Worm (Caenorhabditis elegans) whole organism, L3 larva: ENCODE results near the gene bir-1.

Experiments used
- R02D3.7 ChIP-seq: fragments of 150-350 bp; optimal IDR thresholded peaks from 2 replicates; lab custom pipeline; 2014; ENCODE audit warnings: missing biosample characterization, missing genetic modification characterization
- ZK546.5 ChIP-seq: sonication (generic microtip); optimal IDR thresholded peaks from 2 replicates; lab custom pipeline; 2017; ENCODE audit warnings: missing biosample characterization, missing genetic modification characterization
- aly-2 ChIP-seq: fragments of 150-350 bp; optimal IDR thresholded peaks from 2 replicates; lab custom pipeline; 2014; ENCODE audit warnings: missing biosample characterization, missing genetic modification characterization
- ama-1 ChIP-seq: fragments of 150-350 bp; optimal IDR thresholded peaks from 2 replicates; lab custom pipeline; 2018
- ceh-28 ChIP-seq: fragments of 150-350 bp; optimal IDR thresholded peaks from 2 replicates; lab custom pipeline; 2014; ENCODE audit warnings: missing biosample characterization, missing genetic modification reagents, missing genetic modification characterization
- ceh-82 ChIP-seq: fragments of 150-350 bp; optimal IDR thresholded peaks from 2 replicates; lab custom pipeline; 2014; ENCODE audit warnings: missing biosample characterization, missing genetic modification characterization
- egl-27 ChIP-seq: sonication (generic microtip); optimal IDR thresholded peaks from 4 replicates; lab custom pipeline; 2017; ENCODE audit warnings: missing biosample characterization, missing genetic modification reagents, missing genetic modification characterization
- egl-5 ChIP-seq: fragments of 150-350 bp; optimal IDR thresholded peaks from 2 replicates; lab custom pipeline; 2017; ENCODE audit warnings: missing biosample characterization, missing genetic modification reagents, missing genetic modification characterization, inconsistent platforms
- elt-1 ChIP-seq: fragments of 150-350 bp; optimal IDR thresholded peaks from 2 replicates; lab custom pipeline; 2014; ENCODE audit warnings: missing biosample characterization, missing genetic modification characterization
- elt-2 ChIP-seq: sonication (generic microtip); optimal IDR thresholded peaks from 2 replicates; lab custom pipeline; 2016; ENCODE audit warnings: missing genetic modification reagents, mild to moderate bottlenecking, missing genetic modification characterization, missing compliant biosample characterization
- elt-3 ChIP-seq, 3 experiments: fragments of 150-350 bp in 1 of 3; sonication (generic microtip) in 2 of 3; optimal IDR thresholded peaks; 2 replicates in 2 of 3; 4 replicates in 1 of 3; lab custom pipeline; 2014 to 2017; ENCODE audit warnings: missing biosample characterization in 3 of 3, missing genetic modification characterization in 3 of 3
- eor-1 ChIP-seq, 2 experiments: fragments of 150-350 bp; optimal IDR thresholded peaks; 2 replicates each; lab custom pipeline; 2014 to 2018; ENCODE audit warnings: missing biosample characterization in 2 of 2, missing genetic modification characterization in 2 of 2
- fkh-10 ChIP-seq: sonication (generic microtip); optimal IDR thresholded peaks from 2 replicates; lab custom pipeline; 2017; ENCODE audit warnings: missing biosample characterization, missing genetic modification reagents, missing genetic modification characterization
- fkh-2 ChIP-seq: fragments of 150-350 bp; optimal IDR thresholded peaks from 2 replicates; lab custom pipeline; 2014; ENCODE audit warnings: missing biosample characterization, missing genetic modification reagents, missing genetic modification characterization
- hmg-11 ChIP-seq: sonication (generic microtip); optimal IDR thresholded peaks from 2 replicates; lab custom pipeline; 2016; ENCODE audit warnings: missing genetic modification characterization, missing compliant biosample characterization
- jun-1 ChIP-seq: fragments of 150-350 bp; optimal IDR thresholded peaks from 2 replicates; lab custom pipeline; 2014; ENCODE audit warnings: missing biosample characterization, missing genetic modification reagents, missing genetic modification characterization
- lin-39 ChIP-seq: fragments of 150-350 bp; optimal IDR thresholded peaks from 2 replicates; lab custom pipeline; 2018; ENCODE audit warnings: missing biosample characterization, missing genetic modification reagents, missing genetic modification characterization
- lsy-12 ChIP-seq: sonication (generic microtip); optimal IDR thresholded peaks from 2 replicates; lab custom pipeline; 2016; ENCODE audit warnings: mild to moderate bottlenecking, missing genetic modification characterization, missing compliant biosample characterization
- mdl-1 ChIP-seq: fragments of 150-350 bp; optimal IDR thresholded peaks from 2 replicates; lab custom pipeline; 2014; ENCODE audit warnings: missing biosample characterization, missing genetic modification characterization
- mml-1 ChIP-seq: fragments of 150-350 bp; sonication (generic microtip); optimal IDR thresholded peaks from 3 replicates; lab custom pipeline; 2014; ENCODE audit warnings: missing biosample characterization, missing genetic modification characterization
- nfya-1 ChIP-seq: sonication (generic microtip); optimal IDR thresholded peaks from 2 replicates; lab custom pipeline; 2017; ENCODE audit warnings: missing genetic modification characterization, mild to moderate bottlenecking, missing compliant biosample characterization, antibody characterized with exemption, moderate library complexity; ENCODE audit not compliant: insufficient read depth
- nhr-11 ChIP-seq: fragments of 150-350 bp; optimal IDR thresholded peaks from 2 replicates; lab custom pipeline; 2014; ENCODE audit warnings: missing biosample characterization, missing genetic modification characterization
- nhr-237 ChIP-seq: fragments of 150-350 bp; optimal IDR thresholded peaks from 2 replicates; lab custom pipeline; 2014; ENCODE audit warnings: missing biosample characterization, missing genetic modification characterization
- nhr-25 ChIP-seq: sonication (generic microtip); optimal IDR thresholded peaks from 2 replicates; lab custom pipeline; 2017; ENCODE audit warnings: missing biosample characterization, missing genetic modification characterization
- nhr-28 ChIP-seq: fragments of 150-350 bp; optimal IDR thresholded peaks from 2 replicates; lab custom pipeline; 2014; ENCODE audit warnings: missing biosample characterization, missing genetic modification characterization
- nhr-43 ChIP-seq: sonication (generic microtip); optimal IDR thresholded peaks from 2 replicates; lab custom pipeline; 2016; ENCODE audit warnings: mild to moderate bottlenecking, missing genetic modification characterization, missing compliant biosample characterization; ENCODE audit not compliant: poor library complexity, severe bottlenecking
- nhr-67 ChIP-seq: fragments of 150-350 bp; optimal IDR thresholded peaks from 2 replicates; lab custom pipeline; 2014; ENCODE audit warnings: missing biosample characterization, missing genetic modification characterization
- nhr-77 ChIP-seq: fragments of 150-350 bp; optimal IDR thresholded peaks from 2 replicates; lab custom pipeline; 2014; ENCODE audit warnings: missing biosample characterization, missing genetic modification characterization
- pha-4 ChIP-seq: fragments of 150-350 bp; optimal IDR thresholded peaks from 2 replicates; lab custom pipeline; 2014; ENCODE audit warnings: missing biosample characterization, missing genetic modification reagents, missing genetic modification characterization
- pqm-1 ChIP-seq: fragments of 150-350 bp; optimal IDR thresholded peaks from 2 replicates; lab custom pipeline; 2017; ENCODE audit warnings: missing biosample characterization, missing genetic modification characterization, inconsistent platforms
- sea-2 ChIP-seq: fragments of 150-350 bp; sonication (generic microtip); optimal IDR thresholded peaks from 4 replicates; lab custom pipeline; 2014; ENCODE audit warnings: missing biosample characterization, missing genetic modification reagents, missing genetic modification characterization
- skn-1 ChIP-seq: fragments of 150-350 bp; optimal IDR thresholded peaks from 2 replicates; lab custom pipeline; 2014; ENCODE audit warnings: missing biosample characterization, missing genetic modification characterization
- snpc-4 ChIP-seq: fragments of 150-350 bp; optimal IDR thresholded peaks from 2 replicates; lab custom pipeline; 2014; ENCODE audit warnings: missing biosample characterization, missing genetic modification characterization
- tbx-2 ChIP-seq: sonication (generic microtip); optimal IDR thresholded peaks from 2 replicates; lab custom pipeline; 2016; ENCODE audit warnings: mild to moderate bottlenecking, missing genetic modification characterization, missing compliant biosample characterization
- unc-39 ChIP-seq: sonication (generic microtip); optimal IDR thresholded peaks from 4 replicates; lab custom pipeline; 2017; ENCODE audit warnings: missing biosample characterization, missing genetic modification characterization
- ztf-11 ChIP-seq: fragments of 150-350 bp; optimal IDR thresholded peaks from 2 replicates; lab custom pipeline; 2014; ENCODE audit warnings: missing biosample characterization, missing genetic modification characterization
- ztf-4 ChIP-seq: fragments of 150-350 bp; optimal IDR thresholded peaks from 2 replicates; lab custom pipeline; 2014; ENCODE audit warnings: missing biosample characterization, missing genetic modification characterization

The bir-1 gene

ce11 chrV:11616813-11617212 is 27.5 kb upstream of the bir-1 start:
- no peak for TF ChIP-seq sea-2 (GFP tag; lab: Kevin White, UChicago)
- TF ChIP-seq elt-3 (tag; optimal IDR thresholded peaks at IDR 0.05; lab: Kevin White, UChicago), result peak in 1 of 3 experiments; percentile 48
- TF ChIP-seq unc-39, result no peak
- no peak for TF ChIP-seq pqm-1 (tag; lab: Kevin White, UChicago)
- TF ChIP-seq jun-1, result no peak
- no peak for TF ChIP-seq hmg-11 (tag; lab: Kevin White, UChicago)
- no peak for TF ChIP-seq mml-1
- TF ChIP-seq nhr-77 (tag; lab: Kevin White, UChicago), result no peak
- TF ChIP-seq mdl-1, result no peak
- TF ChIP-seq nfya-1 (tag; lab: Kevin White, UChicago), result peak; percentile 30
- TF ChIP-seq nhr-28 (tag; lab: Kevin White, UChicago), result no peak
- no peak for TF ChIP-seq egl-27 (tag; lab: Kevin White, UChicago)
- no peak for TF ChIP-seq R02D3.7 (tag; lab: Kevin White, UChicago)
- no peak for TF ChIP-seq nhr-237 (tag; lab: Kevin White, UChicago)
- TF ChIP-seq nhr-25, result peak; percentile 84
- TF ChIP-seq egl-5 (tag; lab: Kevin White, UChicago), result no peak
- no peak for TF ChIP-seq skn-1 (tag; lab: Kevin White, UChicago)
- TF ChIP-seq ceh-28 (tag; lab: Kevin White, UChicago), result no peak
- no peak for TF ChIP-seq nhr-11 (tag; lab: Kevin White, UChicago)
- peak; percentile 30 for TF ChIP-seq nhr-43 (tag; lab: Kevin White, UChicago)
- no peak for TF ChIP-seq lin-39
- TF ChIP-seq ztf-11 (tag; lab: Kevin White, UChicago), result no peak
- no peak for TF ChIP-seq fkh-10 (GFP tag; lab: Kevin White, UChicago)
- TF ChIP-seq ama-1 (lab: Kevin White, UChicago), result peak; percentile 87
- no peak for TF ChIP-seq ztf-4
- no peak for TF ChIP-seq tbx-2 (tag; lab: Kevin White, UChicago)
- TF ChIP-seq aly-2 (tag; lab: Kevin White, UChicago), result no peak
- TF ChIP-seq, all 47 proteins: peak for 5

- no peak for TF ChIP-seq jun-1
- TF ChIP-seq snpc-4 (tag; lab: Kevin White, UChicago), result no peak
- no peak for TF ChIP-seq nhr-237 (tag; lab: Kevin White, UChicago)
- TF ChIP-seq ceh-82 (tag; lab: Kevin White, UChicago), result no peak
- no peak for TF ChIP-seq nhr-67 (tag; lab: Kevin White, UChicago)
- no peak for TF ChIP-seq aly-2 (tag; lab: Kevin White, UChicago)
- no peak for TF ChIP-seq tbx-2 (tag; lab: Kevin White, UChicago)
- TF ChIP-seq mml-1, result no peak
- no peak for TF ChIP-seq fkh-2
- TF ChIP-seq ZK546.5 (tag; lab: Kevin White, UChicago), result no peak
- TF ChIP-seq lsy-12, result no peak
- TF ChIP-seq pha-4 (tag; lab: Kevin White, UChicago), result no peak
- no peak for TF ChIP-seq elt-2 (tag; lab: Kevin White, UChicago)
- TF ChIP-seq ztf-11 (tag; lab: Kevin White, UChicago), result no peak
- no peak for TF ChIP-seq egl-5 (tag; lab: Kevin White, UChicago)
- TF ChIP-seq, all 47 proteins: peak for 0
Measured at ce11 chrV:11618173-11618572, 26.1 kb upstream of the bir-1 start, which contains the start of gene glb-15. glb-15 (minus strand) TSS chrV:11618273.

ce11 chrV:11620081-11620480 is 24.2 kb upstream of the bir-1 start:
- TF ChIP-seq egl-5 (tag; lab: Kevin White, UChicago), result peak; percentile 65
- peak; percentile 14 for TF ChIP-seq elt-1
- no peak for TF ChIP-seq nhr-28 (tag; lab: Kevin White, UChicago)
- TF ChIP-seq eor-1 (tag; optimal IDR thresholded peaks at IDR 0.05; lab: Kevin White, UChicago), result no peak
- TF ChIP-seq, all 47 proteins: peak for 2

ce11 chrV:11621276-11621675 is 23.0 kb upstream of the bir-1 start:
- no peak for TF ChIP-seq mdl-1
- TF ChIP-seq lin-39, result peak; percentile 25
- TF ChIP-seq nhr-11 (tag; lab: Kevin White, UChicago), result no peak
